Fruit fly (Drosophila melanogaster) whole organism, wandering third instar larva: ENCODE measurements around the gene CG8509.

ENCODE experiments used
- Hnf4 ChIP-seq: fragments of 200-800 bp; sonication (Bioruptor generic); optimal IDR thresholded peaks from 2 replicates; lab custom pipeline; 2016; ENCODE audit warnings: missing biosample characterization, mild to moderate bottlenecking, missing genetic modification characterization
- OdsH ChIP-seq: fragments of 200-800 bp; sonication (Bioruptor generic); optimal IDR thresholded peaks from 2 replicates; lab custom pipeline; 2016; ENCODE audit warnings: missing biosample characterization, mild to moderate bottlenecking, missing genetic modification characterization
- Sp1 ChIP-seq: fragments of 200-800 bp; sonication (Bioruptor generic); optimal IDR thresholded peaks from 3 replicates; lab custom pipeline; 2019; ENCODE audit warnings: missing biosample characterization, mild to moderate bottlenecking, missing genetic modification characterization, moderate library complexity
- dsf ChIP-seq: sonication (Bioruptor generic); optimal IDR thresholded peaks from 2 replicates; lab custom pipeline; 2016; ENCODE audit warnings: missing biosample characterization, missing genetic modification characterization, borderline replicate concordance
- lola ChIP-seq: fragments of >200 bp; optimal IDR thresholded peaks from 2 replicates; lab custom pipeline; 2017; ENCODE audit warnings: missing biosample characterization, missing genetic modification characterization
- usp ChIP-seq: fragments of >200 bp; optimal IDR thresholded peaks from 2 replicates; lab custom pipeline; 2017; ENCODE audit warnings: missing biosample characterization, missing genetic modification characterization

- TF ChIP-seq OdsH (GFP tag; lab: Kevin White, UChicago) (no peak), usp (GFP tag; lab: Kevin White, UChicago) (no peak), Sp1 (GFP tag; lab: Kevin White, UChicago) (no peak), dsf (no peak), Hnf4 (GFP tag; lab: Kevin White, UChicago) (no peak), lola (GFP tag; lab: Kevin White, UChicago) (no peak)
Observed at dm6 chrX:15807915-15808314, 1.4 kb upstream of the CG8509 start.
